Fruit fly (Drosophila melanogaster) whole organism: ENCODE measurements around the gene CG15696.

Experiments used
- psq ChIP-seq: fragments of >200 bp; optimal IDR thresholded peaks from 2 replicates; lab custom pipeline; 2017
- usp ChIP-seq: fragments of >200 bp; optimal IDR thresholded peaks from 2 replicates; lab custom pipeline; 2017; ENCODE audit warnings: missing biosample characterization, missing genetic modification characterization, mixed read lengths

DNA sequence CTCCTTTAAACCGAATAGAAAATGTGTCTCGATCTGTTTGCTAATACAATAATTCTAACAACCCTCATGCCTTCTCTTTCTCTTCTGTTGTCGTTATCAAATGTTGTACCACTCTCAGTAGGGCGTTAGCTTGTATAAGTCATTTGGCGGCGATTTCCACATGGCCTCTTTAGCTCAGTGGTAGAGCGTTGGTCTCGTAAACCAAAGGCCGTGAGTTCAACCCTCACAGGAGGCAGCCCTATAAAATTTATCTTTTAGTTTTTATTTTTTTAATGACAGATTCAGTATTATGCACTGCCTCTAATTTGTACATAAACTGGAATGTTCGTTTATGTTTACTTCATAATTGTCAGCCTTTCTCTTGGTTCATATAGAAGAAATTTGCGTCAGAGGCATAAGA is 44.6 kb downstream of the CG15696 start:
- TF ChIP-seq usp (GFP tag; lab: Kevin White, UChicago) (no peak), psq (lab: Kevin White, UChicago) (no peak)
